Fruit fly (Drosophila melanogaster): ENCODE results near the gene CG12531.

CG12531 gene

DNA sequence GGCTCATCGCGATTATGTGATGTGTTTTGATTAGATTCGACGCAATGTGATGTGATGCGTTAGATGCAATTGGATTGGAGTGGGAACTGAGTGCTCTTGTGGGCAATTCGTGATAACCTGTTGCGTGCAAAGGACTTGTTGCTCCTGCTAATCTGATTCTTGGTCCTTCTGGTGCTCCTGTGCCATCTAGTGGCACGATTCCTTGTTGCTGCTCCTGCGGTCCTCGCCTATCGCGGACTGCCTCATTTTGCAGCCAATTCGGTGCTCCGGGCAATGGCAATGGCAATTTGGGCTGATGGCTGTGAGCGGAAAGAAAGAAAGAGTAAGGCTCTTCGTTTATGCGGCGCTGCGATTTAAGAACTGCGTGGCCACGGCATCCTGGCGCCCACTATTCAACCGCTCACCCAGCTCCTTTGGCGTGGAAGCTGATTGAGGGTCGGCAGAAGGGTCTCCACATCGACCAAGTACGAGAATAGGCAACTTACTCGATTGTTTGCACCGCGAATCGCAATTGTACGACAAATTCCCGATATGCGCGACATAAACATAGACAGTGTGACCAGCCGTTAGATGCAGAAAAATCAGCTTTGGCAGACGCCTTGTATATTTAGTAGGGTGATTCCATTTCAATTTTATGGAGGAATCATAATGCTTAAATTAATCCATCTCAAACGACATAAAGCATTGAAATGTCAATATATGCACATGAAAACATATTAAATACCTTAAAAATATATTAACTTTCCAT, 25.6 kb upstream of the CG12531 start, which contains the start of gene Mer (continued):
- TF ChIP-seq Dip2 (GFP tag; IDR thresholded peaks at IDR 0.05), result no peak; the same call in 1 of the 2 replicates
- peak; percentile 73 for TF ChIP-seq Abd-B (GFP tag; optimal IDR thresholded peaks at IDR 0.05)
- TF ChIP-seq Dfd (GFP tag; optimal IDR thresholded peaks at IDR 0.05), result no peak
- TF ChIP-seq CG11085 (GFP tag; IDR thresholded peaks at IDR 0.05), result 0 out of 2 replicates have a peak, but pooled peaks have one; percentile 42
- peak; percentile 83 for TF ChIP-seq CG18619 (GFP tag; optimal IDR thresholded peaks at IDR 0.05)
- TF ChIP-seq pan (optimal IDR thresholded peaks at IDR 0.05), result no peak
- TF ChIP-seq pan (GFP tag; optimal IDR thresholded peaks at IDR 0.05 in 1 of 2, IDR thresholded peaks at IDR 0.05 in 1 of 2), result peak in 1 of 2 experiments; percentile 87
- TF ChIP-seq wor (GFP tag; IDR thresholded peaks at IDR 0.05), result peak; percentile 56; the same call in 1 of the 2 replicates
- no peak for TF ChIP-seq hb (GFP tag; IDR thresholded peaks at IDR 0.05; ENCODE audit: partially characterized antibody)
- TF ChIP-seq Xbp1 (GFP tag; optimal IDR thresholded peaks at IDR 0.05), result peak; percentile 87
- TF ChIP-seq PHDP (tag; optimal IDR thresholded peaks at IDR 0.05), result peak; percentile 89
- peak; percentile 99 for TF ChIP-seq Med (GFP tag)
- peak; percentile 63 for TF ChIP-seq CG2875 (GFP tag; optimal IDR thresholded peaks at IDR 0.05)
- no peak for TF ChIP-seq aop (GFP tag; IDR thresholded peaks at IDR 0.05)
- TF ChIP-seq CG2889 (GFP tag; IDR thresholded peaks at IDR 0.05), result peak; percentile 65; the same call in 2 of the 3 replicates
- TF ChIP-seq bigmax (GFP tag; optimal IDR thresholded peaks at IDR 0.05), result no peak
- peak; percentile 79 for TF ChIP-seq CG4617 (GFP tag; optimal IDR thresholded peaks at IDR 0.05; ENCODE audit: borderline replicate concordance)
- TF ChIP-seq CG1233 (GFP tag; optimal IDR thresholded peaks at IDR 0.05), result peak; percentile 75
- TF ChIP-seq inv (GFP tag; IDR thresholded peaks at IDR 0.05; ENCODE audit: partially characterized antibody), result no peak
- peak; percentile 63; the same call in 1 of the 2 replicates for TF ChIP-seq E2f2 (GFP tag; IDR thresholded peaks at IDR 0.05)
- peak; percentile 79 for TF ChIP-seq CG12942 (GFP tag; optimal IDR thresholded peaks at IDR 0.05)
- peak; percentile 3 for TF ChIP-seq pfk (GFP tag; optimal IDR thresholded peaks at IDR 0.05)
- TF ChIP-seq unpg (GFP tag; optimal IDR thresholded peaks at IDR 0.05), result peak; percentile 90
- TF ChIP-seq Jarid2 (GFP tag; optimal IDR thresholded peaks at IDR 0.05), result no peak
- peak; percentile 74 for TF ChIP-seq fd3F (GFP tag; optimal IDR thresholded peaks at IDR 0.05)
- no peak for TF ChIP-seq Sox102F (GFP tag; optimal IDR thresholded peaks at IDR 0.05)
- peak; percentile 37 for TF ChIP-seq CG4707 (GFP tag; optimal IDR thresholded peaks at IDR 0.05)
- peak; percentile 77 for TF ChIP-seq Aef1 (GFP tag; IDR thresholded peaks at IDR 0.05)
- peak; percentile 27 for TF ChIP-seq CG15479 (GFP tag; optimal IDR thresholded peaks at IDR 0.05)
- TF ChIP-seq CG17612 (GFP tag; IDR thresholded peaks at IDR 0.05), result no peak
- TF ChIP-seq GATAe (GFP tag; conservative IDR thresholded peaks at IDR 0.05), result no peak
- peak; percentile 69; the same call in 1 of the 3 replicates for TF ChIP-seq CG7357 (GFP tag; IDR thresholded peaks at IDR 0.05)
- TF ChIP-seq lab (GFP tag; optimal IDR thresholded peaks at IDR 0.05), result peak; percentile 92
- peak; percentile 74 for TF ChIP-seq ttk (GFP tag; IDR thresholded peaks at IDR 0.05)
- TF ChIP-seq Six4 (GFP tag; optimal IDR thresholded peaks at IDR 0.05), result peak; percentile 78
- peak; percentile 74 for TF ChIP-seq CG6689 (GFP tag; IDR thresholded peaks at IDR 0.05)
- TF ChIP-seq Dip3 (GFP tag; optimal IDR thresholded peaks at IDR 0.05), result peak; percentile 47
- TF ChIP-seq CG33213 (GFP tag; optimal IDR thresholded peaks at IDR 0.05), result peak; percentile 76
- TF ChIP-seq CG15696 (tag; optimal IDR thresholded peaks at IDR 0.05), result peak; percentile 68
- no peak for TF ChIP-seq bbx (GFP tag; IDR thresholded peaks at IDR 0.05; ENCODE audit: partially characterized antibody)
- TF ChIP-seq Doc2 (GFP tag; IDR thresholded peaks at IDR 0.05), result no peak
- peak; percentile 85 for TF ChIP-seq Ada2b (GFP tag; IDR thresholded peaks at IDR 0.05)
- TF ChIP-seq chn (GFP tag; optimal IDR thresholded peaks at IDR 0.05), result peak; percentile 77
- peak; percentile 82 for TF ChIP-seq HmgD (GFP tag; optimal IDR thresholded peaks at IDR 0.05)
- TF ChIP-seq chinmo (GFP tag; IDR thresholded peaks at IDR 0.05; ENCODE audit: partially characterized antibody), result no peak
- peak; percentile 37 for TF ChIP-seq trh (GFP tag; optimal IDR thresholded peaks at IDR 0.05)
- peak; percentile 6 for TF ChIP-seq CG12104 (GFP tag; optimal IDR thresholded peaks at IDR 0.05)
- TF ChIP-seq Gug (GFP tag; IDR thresholded peaks at IDR 0.05), result peak; percentile 65; the same call in 2 of the 4 replicates
- peak; percentile 87 for TF ChIP-seq Hmr (GFP tag; optimal IDR thresholded peaks at IDR 0.05)
